Worm (Caenorhabditis elegans): ENCODE results near the gene ZK105.5.

ZK105.5 gene

DNA sequence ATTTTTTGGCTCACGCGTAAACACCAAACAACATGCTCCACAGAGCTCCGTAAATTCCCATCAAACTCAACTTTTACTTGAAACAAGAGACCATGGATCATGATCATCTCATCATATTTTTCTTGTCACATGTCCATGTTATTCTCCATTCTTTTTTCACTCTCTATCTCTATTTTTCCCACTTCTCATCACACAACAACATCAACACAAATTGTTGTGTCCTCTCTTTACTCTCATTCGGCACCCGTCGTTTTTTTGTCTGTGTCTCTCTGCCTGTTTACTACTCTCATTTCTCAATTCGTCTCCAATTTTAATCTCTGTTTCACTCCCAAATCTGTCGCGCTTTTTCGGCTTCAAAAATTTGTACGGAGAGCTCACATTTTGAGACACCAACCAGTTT lies 41.7 kb upstream of the ZK105.5 start (continued):
- TF ChIP-seq lir-3 (tag; optimal IDR thresholded peaks at IDR 0.05; ENCODE audit: poor library complexity) (peak; percentile 56), elt-2 (tag; optimal IDR thresholded peaks at IDR 0.05) (no peak), aha-1 (tag; optimal IDR thresholded peaks at IDR 0.05) (no peak), unc-86 (tag; optimal IDR thresholded peaks at IDR 0.05) (no peak), fkh-8 (tag; optimal IDR thresholded peaks at IDR 0.05) (no peak)

DNA sequence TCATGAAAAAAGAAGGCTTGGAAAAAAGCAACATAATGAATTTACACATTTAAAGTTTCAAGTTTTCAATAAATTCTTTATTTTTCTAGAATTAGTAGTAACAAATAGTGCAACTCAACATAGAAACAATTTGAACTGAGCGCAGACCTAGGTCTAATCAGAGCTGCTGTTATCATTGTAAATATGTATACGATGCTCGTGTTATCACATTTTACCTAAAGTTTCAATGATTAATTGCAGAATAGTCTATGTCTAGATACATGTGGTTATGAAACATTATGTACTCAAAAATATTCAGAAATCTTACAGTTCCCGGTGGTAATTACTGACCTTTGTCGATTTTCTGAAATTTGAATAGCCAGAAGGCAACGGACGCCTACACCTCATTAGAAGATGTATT lies 38.5 kb upstream of the ZK105.5 start:
- TF ChIP-seq elt-2 (tag; optimal IDR thresholded peaks at IDR 0.05) (peak; percentile 38), zip-4 (GFP tag; optimal IDR thresholded peaks at IDR 0.05) (no peak)

DNA sequence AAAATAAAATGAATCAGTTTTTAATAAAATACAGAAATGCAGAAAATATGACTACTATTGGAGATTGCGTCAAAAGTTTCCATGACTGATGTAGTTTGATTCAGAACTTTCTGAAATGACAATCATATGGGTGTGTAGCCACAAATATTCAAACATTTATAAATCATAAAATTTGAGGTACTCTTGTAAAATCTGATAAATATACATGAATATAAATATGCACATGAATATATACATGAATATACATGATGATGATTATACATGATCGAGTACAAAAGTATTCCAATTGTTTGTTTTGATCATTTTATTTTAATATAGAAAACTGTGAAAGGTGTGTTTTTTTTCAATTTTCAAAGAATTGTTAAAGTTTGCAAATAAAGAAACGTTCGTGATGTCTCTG lies 37.0 kb upstream of the ZK105.5 start, which contains the start of gene T05B11.4:
Gene T05B11.4, minus strand, starts transcription at position 101 of the 400 bp plus-strand sequence.
- TF ChIP-seq mab-9 (GFP tag; IDR thresholded peaks at IDR 0.05) (no peak), mdl-1 (tag; optimal IDR thresholded peaks at IDR 0.05) (no peak), C34B4.2 (tag; optimal IDR thresholded peaks at IDR 0.05) (no peak), rnt-1 (tag; optimal IDR thresholded peaks at IDR 0.05) (no peak), nhr-11 (tag; optimal IDR thresholded peaks at IDR 0.05) (no peak), aly-2 (tag; optimal IDR thresholded peaks at IDR 0.05) (no peak), dpl-1 (GFP tag; optimal IDR thresholded peaks at IDR 0.05) (no peak), irx-1 (tag; optimal IDR thresholded peaks at IDR 0.05) (no peak), vab-15 (tag; optimal IDR thresholded peaks at IDR 0.05) (no peak), lin-14 (GFP tag; optimal IDR thresholded peaks at IDR 0.05) (no peak), hlh-4 (tag; optimal IDR thresholded peaks at IDR 0.05) (no peak), fos-1 (tag; optimal IDR thresholded peaks at IDR 0.05) (no peak), elt-3 (tag; optimal IDR thresholded peaks at IDR 0.05) (no peak), xbp-1 (tag; optimal IDR thresholded peaks at IDR 0.05) (no peak), nhr-77 (tag; optimal IDR thresholded peaks at IDR 0.05) (no peak), efl-1 (optimal IDR thresholded peaks at IDR 0.05) (no peak), efl-1 (GFP tag; optimal IDR thresholded peaks at IDR 0.05 in 1 of 2) (no peak), alr-1 (tag; optimal IDR thresholded peaks at IDR 0.05; ENCODE audit: borderline replicate concordance) (no peak), unc-130 (tag; optimal IDR thresholded peaks at IDR 0.05) (no peak), C04F5.9 (tag; optimal IDR thresholded peaks at IDR 0.05) (no peak)

DNA sequence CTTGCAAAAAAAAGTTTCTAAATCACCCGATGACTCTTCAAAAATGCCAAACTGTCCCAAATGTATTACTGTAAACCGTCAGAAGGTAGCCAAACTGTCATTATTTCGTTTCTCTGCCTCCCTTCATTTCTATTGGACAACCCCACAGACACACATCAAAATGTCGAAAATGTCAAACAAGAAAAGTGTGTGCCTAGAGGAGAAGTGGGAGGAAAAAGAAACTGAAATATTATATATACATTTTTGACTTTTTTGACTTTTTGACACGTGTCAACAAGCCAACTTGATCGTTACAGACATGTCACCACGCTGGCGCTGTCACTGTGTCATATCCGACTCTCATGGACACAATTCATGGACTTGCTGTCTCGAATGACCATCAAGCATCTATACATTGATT lies 32.2 kb upstream of the ZK105.5 start:
- TF ChIP-seq nhr-28 (tag; optimal IDR thresholded peaks at IDR 0.05): no peak
- TF ChIP-seq blmp-1 (tag; optimal IDR thresholded peaks at IDR 0.05): no peak
- TF ChIP-seq unc-30 (tag; optimal IDR thresholded peaks at IDR 0.05): no peak
- TF ChIP-seq nhr-237 (tag; optimal IDR thresholded peaks at IDR 0.05): no peak
- no peak for TF ChIP-seq lin-15B (tag; optimal IDR thresholded peaks at IDR 0.05)
- TF ChIP-seq Y116A8C.19 (tag; optimal IDR thresholded peaks at IDR 0.05; ENCODE audit: borderline replicate concordance): no peak
- no peak for TF ChIP-seq ceh-8 (GFP tag; optimal IDR thresholded peaks at IDR 0.05)
- TF ChIP-seq ceh-90 (tag; optimal IDR thresholded peaks at IDR 0.05): no peak
- no peak for TF ChIP-seq ces-1 (GFP tag; optimal IDR thresholded peaks at IDR 0.05)
- TF ChIP-seq pax-3 (tag; optimal IDR thresholded peaks at IDR 0.05): no peak
- TF ChIP-seq mdl-1 (tag; optimal IDR thresholded peaks at IDR 0.05): no peak
- TF ChIP-seq C16A3.4 (tag; optimal IDR thresholded peaks at IDR 0.05): no peak
- TF ChIP-seq fos-1 (tag; optimal IDR thresholded peaks at IDR 0.05): no peak
- no peak for TF ChIP-seq ztf-11 (tag; optimal IDR thresholded peaks at IDR 0.05)
- TF ChIP-seq mef-2 (tag; optimal IDR thresholded peaks at IDR 0.05): no peak
- TF ChIP-seq egl-27 (tag; optimal IDR thresholded peaks at IDR 0.05): no peak
